Fruit fly (Drosophila melanogaster) whole organism, embryonic: Measurements from ENCODE around the gene RAF2.
A peak's percentile ranks its signal among the peaks of the same experiment; 100 is the strongest.

ENCODE experiments used
- CG1024 ChIP-seq: fragments of 200-800 bp; sonication (Bioruptor generic); IDR thresholded peaks from 2 replicates; pipeline ENCODE4 v1.3.6; 2022; ENCODE audit warnings: missing biosample characterization, missing genetic modification characterization
- CG10654 ChIP-seq: fragments of 200-800 bp; sonication (Bioruptor generic); optimal IDR thresholded peaks from 2 replicates; lab custom pipeline; 2016; ENCODE audit warnings: missing biosample characterization, missing genetic modification characterization
- CG11723 ChIP-seq: fragments of 200-800 bp; sonication (Bioruptor generic); optimal IDR thresholded peaks from 2 replicates; lab custom pipeline; 2017; ENCODE audit warnings: missing biosample characterization, mild to moderate bottlenecking, missing genetic modification characterization
- CG13775 ChIP-seq: fragments of 200-800 bp; sonication (Bioruptor generic); optimal IDR thresholded peaks from 3 replicates; lab custom pipeline; 2017; ENCODE audit warnings: missing biosample characterization, mild to moderate bottlenecking, missing genetic modification characterization
- CG14710 ChIP-seq: fragments of 200-800 bp; sonication (Bioruptor generic); optimal IDR thresholded peaks from 3 replicates; lab custom pipeline; 2019; ENCODE audit warnings: missing biosample characterization, mild to moderate bottlenecking, missing genetic modification characterization, moderate library complexity
- CG15011 ChIP-seq: fragments of 200-800 bp; sonication (Bioruptor generic); optimal IDR thresholded peaks from 3 replicates; lab custom pipeline; 2018; ENCODE audit warnings: missing biosample characterization, mild to moderate bottlenecking, missing genetic modification characterization
- CG15269 ChIP-seq: fragments of 200-800 bp; sonication (Bioruptor generic); optimal IDR thresholded peaks from 2 replicates; lab custom pipeline; 2018; ENCODE audit warnings: missing biosample characterization, mild to moderate bottlenecking, missing genetic modification characterization, moderate library complexity
- CG16815 ChIP-seq: fragments of 200-800 bp; sonication (Bioruptor generic); optimal IDR thresholded peaks from 3 replicates; lab custom pipeline; 2017; ENCODE audit warnings: missing biosample characterization, mild to moderate bottlenecking, missing genetic modification characterization
- CG17568 ChIP-seq: fragments of 200-800 bp; sonication (Bioruptor generic); optimal IDR thresholded peaks from 2 replicates; lab custom pipeline; 2018; ENCODE audit warnings: missing biosample characterization, mild to moderate bottlenecking, missing genetic modification characterization, moderate library complexity
- CG2199 ChIP-seq: fragments of 200-800 bp; sonication (Bioruptor generic); IDR thresholded peaks from 3 replicates; pipeline ENCODE4 v1.3.6; 2022; ENCODE audit warnings: missing biosample characterization, missing genetic modification characterization
- CG2889 ChIP-seq: fragments of 200-800 bp; sonication (Bioruptor generic); IDR thresholded peaks from 3 replicates; pipeline ENCODE4 v1.3.6; 2022; ENCODE audit warnings: missing biosample characterization, missing genetic modification characterization
- CG31365 ChIP-seq: fragments of 200-800 bp; sonication (Bioruptor generic); optimal IDR thresholded peaks from 2 replicates; lab custom pipeline; 2018; ENCODE audit warnings: missing biosample characterization, mild to moderate bottlenecking, missing genetic modification characterization
- CG4328 ChIP-seq: fragments of 200-800 bp; sonication (Bioruptor generic); optimal IDR thresholded peaks from 3 replicates; lab custom pipeline; 2017; ENCODE audit warnings: missing biosample characterization, missing genetic modification reagents, missing genetic modification characterization
- CG4617 ChIP-seq: fragments of 200-800 bp; sonication (Bioruptor generic); optimal IDR thresholded peaks from 3 replicates; lab custom pipeline; 2016; ENCODE audit warnings: missing biosample characterization, missing genetic modification characterization, borderline replicate concordance
- CG4854 ChIP-seq: fragments of 200-800 bp; sonication (Bioruptor generic); optimal IDR thresholded peaks from 2 replicates; lab custom pipeline; 2016; ENCODE audit warnings: missing biosample characterization, missing genetic modification characterization, inconsistent platforms
- CG6813 ChIP-seq: fragments of 200-800 bp; sonication (Bioruptor generic); optimal IDR thresholded peaks from 2 replicates; lab custom pipeline; 2017; ENCODE audit warnings: missing biosample characterization, missing genetic modification characterization, mild to moderate bottlenecking, moderate library complexity, missing genetic modification reagents
- CG7372 ChIP-seq: fragments of 200-800 bp; sonication (Bioruptor generic); IDR thresholded peaks from 2 replicates; pipeline ENCODE4 v1.3.6; 2022; ENCODE audit warnings: missing biosample characterization, missing genetic modification characterization
- CG9437 ChIP-seq: fragments of 200-800 bp; sonication (Bioruptor generic); optimal IDR thresholded peaks from 2 replicates; lab custom pipeline; 2018; ENCODE audit warnings: missing biosample characterization, mild to moderate bottlenecking, missing genetic modification characterization
- CTCF ChIP-seq: fragments of 200-800 bp; sonication (Bioruptor generic); optimal IDR thresholded peaks from 2 replicates; lab custom pipeline; 2017; ENCODE audit warnings: missing biosample characterization, mild to moderate bottlenecking, missing genetic modification characterization, moderate library complexity
- D19A ChIP-seq: fragments of 200-800 bp; optimal IDR thresholded peaks from 3 replicates; lab custom pipeline; 2019; ENCODE audit warnings: missing biosample characterization, mild to moderate bottlenecking, missing genetic modification characterization, moderate library complexity
- Dref ChIP-seq: fragments of 200-800 bp; sonication (Bioruptor generic); IDR thresholded peaks from 2 replicates; pipeline ENCODE4 v1.3.6; 2022; ENCODE audit warnings: missing biosample characterization, missing genetic modification characterization
- Ets97D ChIP-seq: fragments of 200-800 bp; sonication (Bioruptor generic); optimal IDR thresholded peaks from 3 replicates; lab custom pipeline; 2016; ENCODE audit warnings: missing biosample characterization, missing genetic modification characterization
- Fer3 ChIP-seq: fragments of 200-800 bp; sonication (Bioruptor generic); optimal IDR thresholded peaks from 2 replicates; lab custom pipeline; 2018; ENCODE audit warnings: missing biosample characterization, mild to moderate bottlenecking, missing genetic modification characterization, moderate library complexity
- GATAe ChIP-seq: fragments of 200-800 bp; sonication (Bioruptor generic); conservative IDR thresholded peaks from 2 replicates; pipeline ENCODE4 v1.3.6; 2022; ENCODE audit warnings: missing biosample characterization, missing genetic modification characterization
- H15 ChIP-seq: fragments of 200-800 bp; sonication (Bioruptor generic); IDR thresholded peaks from 3 replicates; pipeline ENCODE4 v1.3.6; 2022; ENCODE audit warnings: missing biosample characterization, missing genetic modification characterization
- Lhr ChIP-seq: fragments of 200-800 bp; sonication (Bioruptor generic); optimal IDR thresholded peaks from 3 replicates; lab custom pipeline; 2017; ENCODE audit warnings: mild to moderate bottlenecking, missing biosample characterization, missing genetic modification reagents, missing genetic modification characterization
- Max ChIP-seq: fragments of 200-800 bp; sonication (Bioruptor generic); optimal IDR thresholded peaks from 2 replicates; lab custom pipeline; 2016; ENCODE audit warnings: missing biosample characterization, mild to moderate bottlenecking, missing genetic modification characterization
- Mes4 ChIP-seq: fragments of 200-800 bp; sonication (Bioruptor generic); optimal IDR thresholded peaks from 2 replicates; lab custom pipeline; 2016; ENCODE audit warnings: missing biosample characterization, missing genetic modification characterization
- Opbp ChIP-seq: fragments of 200-800 bp; sonication (Bioruptor generic); IDR thresholded peaks from 3 replicates; pipeline ENCODE4 v1.3.6; 2022; ENCODE audit warnings: missing biosample characterization, missing genetic modification characterization; ENCODE audit not compliant: partially characterized antibody
- Ravus ChIP-seq: fragments of 200-800 bp; sonication (Bioruptor generic); IDR thresholded peaks from 2 replicates; pipeline ENCODE4 v1.3.6; 2022; ENCODE audit warnings: missing biosample characterization, missing genetic modification characterization
- Sry-β ChIP-seq: fragments of 200-800 bp; sonication (Bioruptor generic); optimal IDR thresholded peaks from 2 replicates; lab custom pipeline; 2018; ENCODE audit warnings: missing biosample characterization, mild to moderate bottlenecking, missing genetic modification characterization, moderate library complexity
- TFAM ChIP-seq: fragments of 200-800 bp; sonication (Bioruptor generic); optimal IDR thresholded peaks from 2 replicates; lab custom pipeline; 2017; ENCODE audit warnings: missing biosample characterization, missing genetic modification characterization, inconsistent platforms
- Trl ChIP-seq, 3 experiments: fragments of >200 bp in 2 of 3; fragments of 200-800 bp in 1 of 3; sonication (Bioruptor generic) in 1 of 3; optimal IDR thresholded peaks; 2 replicates in 1 of 3; 3 replicates in 2 of 3; lab custom pipeline; 2016 to 2017; ENCODE audit warnings: missing biosample characterization in 1 of 3, missing genetic modification characterization in 1 of 3
- Vsx1 ChIP-seq: fragments of 200-800 bp; sonication (Bioruptor generic); optimal IDR thresholded peaks from 2 replicates; lab custom pipeline; 2017; ENCODE audit warnings: missing biosample characterization, mild to moderate bottlenecking, missing genetic modification characterization, missing genetic modification reagents
- bsh ChIP-seq, 2 experiments: fragments of 200-800 bp; sonication (Bioruptor generic); optimal IDR thresholded peaks; 2 replicates each; lab custom pipeline; 2017 to 2018; ENCODE audit warnings: mild to moderate bottlenecking in 2 of 2, missing biosample characterization in 2 of 2, missing genetic modification characterization in 2 of 2, moderate library complexity in 1 of 2
- btn ChIP-seq: fragments of 200-800 bp; sonication (Bioruptor generic); optimal IDR thresholded peaks from 2 replicates; lab custom pipeline; 2016; ENCODE audit warnings: missing biosample characterization, missing genetic modification characterization
- dmrt11E ChIP-seq: fragments of 200-800 bp; sonication (Bioruptor generic); optimal IDR thresholded peaks from 3 replicates; lab custom pipeline; 2018; ENCODE audit warnings: missing biosample characterization, mild to moderate bottlenecking, missing genetic modification characterization, moderate library complexity
- dmrt99B ChIP-seq: fragments of 200-800 bp; sonication (Bioruptor generic); optimal IDR thresholded peaks from 2 replicates; lab custom pipeline; 2018; ENCODE audit warnings: missing biosample characterization, mild to moderate bottlenecking, missing genetic modification characterization, moderate library complexity
- ems ChIP-seq: fragments of 200-800 bp; sonication (Bioruptor generic); optimal IDR thresholded peaks from 3 replicates; lab custom pipeline; 2016; ENCODE audit warnings: missing biosample characterization, missing genetic modification characterization
- gem ChIP-seq: fragments of 200-800 bp; sonication (Bioruptor generic); optimal IDR thresholded peaks from 2 replicates; lab custom pipeline; 2019; ENCODE audit warnings: missing biosample characterization, mild to moderate bottlenecking, missing genetic modification characterization, moderate library complexity
- lab ChIP-seq: fragments of 200-800 bp; sonication (Bioruptor generic); optimal IDR thresholded peaks from 3 replicates; lab custom pipeline; 2017; ENCODE audit warnings: missing biosample characterization, missing genetic modification characterization, mild to moderate bottlenecking, moderate library complexity, missing genetic modification reagents
- scrt ChIP-seq: fragments of 200-800 bp; sonication (Bioruptor generic); optimal IDR thresholded peaks from 2 replicates; lab custom pipeline; 2018; ENCODE audit warnings: missing biosample characterization, mild to moderate bottlenecking, missing genetic modification characterization, moderate library complexity
- sisA ChIP-seq: fragments of 200-800 bp; sonication (Bioruptor generic); IDR thresholded peaks from 2 replicates; pipeline ENCODE4 v1.3.6; 2022; ENCODE audit warnings: missing biosample characterization, missing genetic modification characterization
- sqz ChIP-seq: fragments of 200-800 bp; sonication (Bioruptor generic); optimal IDR thresholded peaks from 3 replicates; lab custom pipeline; 2018; ENCODE audit warnings: missing biosample characterization, mild to moderate bottlenecking, missing genetic modification characterization
- stc ChIP-seq: fragments of 200-800 bp; sonication (Bioruptor generic); IDR thresholded peaks from 2 replicates; pipeline ENCODE4 v1.3.6; 2022; ENCODE audit warnings: missing biosample characterization, missing genetic modification characterization
- tna ChIP-seq: fragments of 200-800 bp; sonication (Bioruptor generic); IDR thresholded peaks from 2 replicates; pipeline ENCODE4 v1.3.6; 2022; ENCODE audit warnings: missing biosample characterization, missing genetic modification characterization; ENCODE audit not compliant: partially characterized antibody
- tx ChIP-seq: fragments of 200-800 bp; sonication (Bioruptor generic); optimal IDR thresholded peaks from 2 replicates; lab custom pipeline; 2016; ENCODE audit warnings: missing biosample characterization, missing genetic modification characterization
- vnd ChIP-seq: fragments of 200-800 bp; sonication (Bioruptor generic); IDR thresholded peaks from 3 replicates; pipeline ENCODE4 v1.3.6; 2022; ENCODE audit warnings: missing biosample characterization, missing genetic modification characterization; ENCODE audit not compliant: partially characterized antibody
- zfh1 ChIP-seq: fragments of 200-800 bp; sonication (Bioruptor generic); IDR thresholded peaks from 3 replicates; pipeline ENCODE4 v1.3.6; 2022; ENCODE audit warnings: missing biosample characterization, missing genetic modification characterization

RAF2 gene

dm6 chr3L:16412394-16412950 is 26.3 kb downstream of the RAF2 start, which contains the start of gene Serinc (continued):
- peak; percentile 37 for TF ChIP-seq tx (GFP tag; lab: Kevin White, UChicago)
- TF ChIP-seq CG17568 (GFP tag; lab: Kevin White, UChicago) = no peak
- TF ChIP-seq CG13775 = peak; percentile 66
- peak in 1 of 2 experiments; percentile 42 for TF ChIP-seq bsh (GFP tag; optimal IDR thresholded peaks at IDR 0.05; lab: Kevin White, UChicago)
- peak; percentile 75 for TF ChIP-seq CG31365
- TF ChIP-seq ems (GFP tag; lab: Kevin White, UChicago) = peak; percentile 42
- no peak for TF ChIP-seq CG6813 (GFP tag; lab: Kevin White, UChicago)
- TF ChIP-seq zfh1 (GFP tag; lab: Robert Waterston, UW) = 0 out of 3 replicates have a peak, but pooled peaks have one; percentile 52
- TF ChIP-seq GATAe (GFP tag; lab: Robert Waterston, UW) = no peak
- no peak for TF ChIP-seq CG15011
- no peak for TF ChIP-seq CG2199 (GFP tag; lab: Robert Waterston, UW)
- no peak for TF ChIP-seq TFAM
- peak; percentile 40 for TF ChIP-seq dmrt11E (tag; lab: Kevin White, UChicago)
- TF ChIP-seq D19A (tag; lab: Kevin White, UChicago) = no peak
- TF ChIP-seq CG4328 = peak; percentile 15
- peak; percentile 97 for TF ChIP-seq vnd
- TF ChIP-seq Max (GFP tag; lab: Kevin White, UChicago) = peak; percentile 74
- TF ChIP-seq H15 = no peak
- TF ChIP-seq Ravus (GFP tag; lab: Robert Waterston, UW) = no peak
- peak; percentile 14; the same call in 1 of the 2 replicates for TF ChIP-seq sisA (GFP tag; lab: Robert Waterston, UW)
- no peak for TF ChIP-seq CG11723 (GFP tag; lab: Kevin White, UChicago)
- TF ChIP-seq lab = no peak
- TF ChIP-seq CG9437 (GFP tag; lab: Kevin White, UChicago) = peak; percentile 81
- peak; percentile 59 for TF ChIP-seq Mes4 (GFP tag; lab: Kevin White, UChicago)
- TF ChIP-seq Trl (optimal IDR thresholded peaks at IDR 0.05; lab: Kevin White, UChicago) = no peak
- TF ChIP-seq Trl (GFP tag; optimal IDR thresholded peaks at IDR 0.05; lab: Kevin White, UChicago) = peak; percentile 55
- TF ChIP-seq gem (tag; lab: Kevin White, UChicago) = no peak
- no peak for TF ChIP-seq Sry-β (GFP tag; lab: Kevin White, UChicago)
- peak; percentile 95 for TF ChIP-seq tna (GFP tag; lab: Robert Waterston, UW)
- TF ChIP-seq CG4617 (GFP tag; lab: Kevin White, UChicago) = peak; percentile 91
- TF ChIP-seq dmrt99B = no peak
- TF ChIP-seq CG7372 (GFP tag; lab: Robert Waterston, UW) = 0 out of 2 replicates have a peak, but pooled peaks have one; percentile 28
- TF ChIP-seq CTCF (GFP tag; lab: Kevin White, UChicago) = peak; percentile 97
- peak; percentile 86 for TF ChIP-seq Lhr (GFP tag; lab: Kevin White, UChicago)
- TF ChIP-seq CG14710 (tag; lab: Kevin White, UChicago) = peak; percentile 86
- no peak for TF ChIP-seq CG1024 (GFP tag; lab: Robert Waterston, UW)
- peak; percentile 52 for TF ChIP-seq Dref
- TF ChIP-seq Fer3 (tag; lab: Kevin White, UChicago) = peak; percentile 46
- peak; percentile 26 for TF ChIP-seq CG16815 (GFP tag; lab: Kevin White, UChicago)
- peak; percentile 38 for TF ChIP-seq CG4854 (GFP tag; lab: Kevin White, UChicago)
- TF ChIP-seq Opbp (GFP tag; lab: Robert Waterston, UW) = peak; percentile 98
- no peak for TF ChIP-seq btn (GFP tag; lab: Kevin White, UChicago)
- TF ChIP-seq Vsx1 (GFP tag; lab: Kevin White, UChicago) = no peak
- TF ChIP-seq stc (GFP tag; lab: Robert Waterston, UW) = no peak
- peak; percentile 75 for TF ChIP-seq Ets97D (GFP tag; lab: Kevin White, UChicago)
- TF ChIP-seq CG15269 (tag; lab: Kevin White, UChicago) = no peak
- TF ChIP-seq CG10654 (GFP tag; lab: Kevin White, UChicago) = peak; percentile 45
- no peak for TF ChIP-seq CG2889 (GFP tag; lab: Robert Waterston, UW)
- no peak for TF ChIP-seq sqz (GFP tag; lab: Kevin White, UChicago)
- TF ChIP-seq scrt (GFP tag; lab: Kevin White, UChicago) = peak; percentile 44
